Fruit fly (Drosophila melanogaster) whole organism, embryonic: ENCODE measurements around the gene CG13081.
A peak's percentile ranks its signal among the peaks of the same experiment; 100 is the strongest.

ENCODE experiments used
- BEAF-32 ChIP-seq: fragments of 200-800 bp; sonication (Bioruptor generic); optimal IDR thresholded peaks from 3 replicates; lab custom pipeline; 2017; ENCODE audit warnings: missing biosample characterization, missing genetic modification characterization, mild to moderate bottlenecking, moderate library complexity, missing genetic modification reagents
- CG1024 ChIP-seq: fragments of 200-800 bp; sonication (Bioruptor generic); IDR thresholded peaks from 2 replicates; pipeline ENCODE4 v1.3.6; 2022; ENCODE audit warnings: missing biosample characterization, missing genetic modification characterization
- CG11696 ChIP-seq: fragments of 200-800 bp; sonication (Bioruptor generic); IDR thresholded peaks from 2 replicates; pipeline ENCODE4 v1.3.6; 2022; ENCODE audit warnings: missing biosample characterization, missing genetic modification characterization
- CG12155 ChIP-seq: fragments of 200-800 bp; sonication (Bioruptor generic); optimal IDR thresholded peaks from 3 replicates; lab custom pipeline; 2016; ENCODE audit warnings: missing biosample characterization, missing genetic modification characterization
- CG12942 ChIP-seq: fragments of 200-800 bp; sonication (Bioruptor generic); optimal IDR thresholded peaks from 3 replicates; lab custom pipeline; 2016; ENCODE audit warnings: missing biosample characterization, missing genetic modification characterization
- CG14965 ChIP-seq: fragments of 200-800 bp; sonication (Bioruptor generic); optimal IDR thresholded peaks from 2 replicates; lab custom pipeline; 2016; ENCODE audit warnings: missing biosample characterization, missing genetic modification characterization, borderline replicate concordance
- CG1603 ChIP-seq: fragments of 200-800 bp; sonication (Bioruptor generic); optimal IDR thresholded peaks from 2 replicates; lab custom pipeline; 2019; ENCODE audit warnings: missing biosample characterization, mild to moderate bottlenecking, missing genetic modification characterization, moderate library complexity
- CG16779 ChIP-seq: fragments of 200-800 bp; sonication (Bioruptor generic); IDR thresholded peaks from 2 replicates; pipeline ENCODE4 v1.3.6; 2022; ENCODE audit warnings: missing biosample characterization, missing genetic modification characterization
- CG17829 ChIP-seq: fragments of 200-800 bp; optimal IDR thresholded peaks from 2 replicates; lab custom pipeline; 2019; ENCODE audit warnings: missing biosample characterization, mild to moderate bottlenecking, missing genetic modification characterization, moderate library complexity
- CG2129 ChIP-seq: fragments of 200-800 bp; sonication (Bioruptor generic); IDR thresholded peaks from 2 replicates; pipeline ENCODE4 v1.3.6; 2022; ENCODE audit warnings: missing biosample characterization, missing genetic modification characterization; ENCODE audit not compliant: partially characterized antibody
- CG2889 ChIP-seq: fragments of 200-800 bp; sonication (Bioruptor generic); IDR thresholded peaks from 3 replicates; pipeline ENCODE4 v1.3.6; 2022; ENCODE audit warnings: missing biosample characterization, missing genetic modification characterization
- CG30020 ChIP-seq: fragments of 200-800 bp; optimal IDR thresholded peaks from 2 replicates; lab custom pipeline; 2019; ENCODE audit warnings: missing biosample characterization, mild to moderate bottlenecking, missing genetic modification characterization, moderate library complexity
- CG31365 ChIP-seq: fragments of 200-800 bp; sonication (Bioruptor generic); optimal IDR thresholded peaks from 2 replicates; lab custom pipeline; 2018; ENCODE audit warnings: missing biosample characterization, mild to moderate bottlenecking, missing genetic modification characterization
- CG32767 ChIP-seq: fragments of 200-800 bp; sonication (Bioruptor generic); IDR thresholded peaks from 2 replicates; pipeline ENCODE4 v1.3.6; 2022; ENCODE audit warnings: missing biosample characterization, missing genetic modification characterization
- CG3281 ChIP-seq: fragments of 200-800 bp; sonication (Bioruptor generic); optimal IDR thresholded peaks from 3 replicates; lab custom pipeline; 2017; ENCODE audit warnings: missing biosample characterization, mild to moderate bottlenecking, missing genetic modification characterization
- CG4424 ChIP-seq: fragments of 200-800 bp; sonication (Bioruptor generic); optimal IDR thresholded peaks from 3 replicates; lab custom pipeline; 2016; ENCODE audit warnings: missing biosample characterization, missing genetic modification characterization
- CG6683 ChIP-seq: fragments of 200-800 bp; sonication (Bioruptor generic); optimal IDR thresholded peaks from 2 replicates; lab custom pipeline; 2017; ENCODE audit warnings: missing biosample characterization, mild to moderate bottlenecking, missing genetic modification characterization, missing genetic modification reagents
- CG6791 ChIP-seq: fragments of 200-800 bp; sonication (Bioruptor generic); IDR thresholded peaks from 3 replicates; pipeline ENCODE4 v1.3.6; 2022; ENCODE audit warnings: missing biosample characterization, missing genetic modification characterization; ENCODE audit not compliant: partially characterized antibody
- CG7987 ChIP-seq: fragments of 200-800 bp; sonication (Bioruptor generic); optimal IDR thresholded peaks from 2 replicates; lab custom pipeline; 2018; ENCODE audit warnings: missing biosample characterization, mild to moderate bottlenecking, missing genetic modification characterization, moderate library complexity
- CG8290 ChIP-seq, 3 experiments: fragments of 200-800 bp; sonication (Bioruptor generic); optimal IDR thresholded peaks; 2 replicates each; lab custom pipeline; 2016 to 2019; ENCODE audit warnings: missing biosample characterization in 3 of 3, missing genetic modification characterization in 3 of 3, mild to moderate bottlenecking in 2 of 3, moderate library complexity in 1 of 3
- CG8924 ChIP-seq: fragments of 200-800 bp; optimal IDR thresholded peaks from 3 replicates; lab custom pipeline; 2019; ENCODE audit warnings: missing biosample characterization, mild to moderate bottlenecking, missing genetic modification characterization, moderate library complexity
- Dbx ChIP-seq: fragments of 200-800 bp; sonication (Bioruptor generic); IDR thresholded peaks from 3 replicates; pipeline ENCODE4 v1.3.6; 2022; ENCODE audit warnings: missing biosample characterization, missing genetic modification characterization
- Dp ChIP-seq: fragments of 200-800 bp; sonication (Bioruptor generic); optimal IDR thresholded peaks from 2 replicates; lab custom pipeline; 2018; ENCODE audit warnings: missing biosample characterization, mild to moderate bottlenecking, missing genetic modification characterization, moderate library complexity
- Fer3 ChIP-seq: fragments of 200-800 bp; sonication (Bioruptor generic); optimal IDR thresholded peaks from 2 replicates; lab custom pipeline; 2018; ENCODE audit warnings: missing biosample characterization, mild to moderate bottlenecking, missing genetic modification characterization, moderate library complexity
- Gug ChIP-seq: fragments of 200-800 bp; sonication (Bioruptor generic); IDR thresholded peaks from 4 replicates; pipeline ENCODE4 v1.3.6; 2022; ENCODE audit warnings: missing biosample characterization, missing genetic modification characterization
- HmgZ ChIP-seq: fragments of 200-800 bp; sonication (Bioruptor generic); optimal IDR thresholded peaks from 2 replicates; lab custom pipeline; 2018; ENCODE audit warnings: missing biosample characterization, mild to moderate bottlenecking, missing genetic modification characterization
- Hsf ChIP-seq: fragments of 200-800 bp; sonication (Bioruptor generic); optimal IDR thresholded peaks from 3 replicates; lab custom pipeline; 2016; ENCODE audit warnings: missing biosample characterization, missing genetic modification characterization
- Jarid2 ChIP-seq: fragments of 200-800 bp; sonication (Bioruptor generic); optimal IDR thresholded peaks from 3 replicates; lab custom pipeline; 2017; ENCODE audit warnings: mild to moderate bottlenecking, missing biosample characterization, missing genetic modification reagents, missing genetic modification characterization
- NC2β ChIP-seq: fragments of 200-800 bp; sonication (Bioruptor generic); optimal IDR thresholded peaks from 2 replicates; lab custom pipeline; 2016; ENCODE audit warnings: missing biosample characterization, missing genetic modification characterization
- Opbp ChIP-seq: fragments of 200-800 bp; sonication (Bioruptor generic); IDR thresholded peaks from 3 replicates; pipeline ENCODE4 v1.3.6; 2022; ENCODE audit warnings: missing biosample characterization, missing genetic modification characterization; ENCODE audit not compliant: partially characterized antibody
- Pdp1 ChIP-seq, 2 experiments: fragments of 200-800 bp; sonication (Bioruptor generic); optimal IDR thresholded peaks; 3 replicates each; lab custom pipeline; 2016; ENCODE audit warnings: missing biosample characterization in 2 of 2, missing genetic modification characterization in 2 of 2, mild to moderate bottlenecking in 1 of 2, moderate library complexity in 1 of 2
- Spps ChIP-seq: fragments of 200-800 bp; sonication (Bioruptor generic); optimal IDR thresholded peaks from 2 replicates; lab custom pipeline; 2018; ENCODE audit warnings: missing biosample characterization, mild to moderate bottlenecking, missing genetic modification characterization
- Sry-δ ChIP-seq: fragments of 200-800 bp; sonication (Bioruptor generic); optimal IDR thresholded peaks from 2 replicates; lab custom pipeline; 2016; ENCODE audit warnings: missing biosample characterization, missing genetic modification characterization
- ac ChIP-seq: fragments of 200-800 bp; sonication (Bioruptor generic); optimal IDR thresholded peaks from 3 replicates; lab custom pipeline; 2017; ENCODE audit warnings: missing biosample characterization, mild to moderate bottlenecking, missing genetic modification characterization
- aop ChIP-seq: fragments of 200-800 bp; sonication (Bioruptor generic); IDR thresholded peaks from 2 replicates; pipeline ENCODE4 v1.3.6; 2022; ENCODE audit warnings: missing biosample characterization, missing genetic modification characterization
- bsh ChIP-seq, 2 experiments: fragments of 200-800 bp; sonication (Bioruptor generic); optimal IDR thresholded peaks; 2 replicates each; lab custom pipeline; 2017 to 2018; ENCODE audit warnings: mild to moderate bottlenecking in 2 of 2, missing biosample characterization in 2 of 2, missing genetic modification characterization in 2 of 2, moderate library complexity in 1 of 2
- caup ChIP-seq: fragments of 200-800 bp; sonication (Bioruptor generic); optimal IDR thresholded peaks from 3 replicates; lab custom pipeline; 2017; ENCODE audit warnings: missing biosample characterization, mild to moderate bottlenecking, missing genetic modification characterization, moderate library complexity; ENCODE audit not compliant: severe bottlenecking
- dan ChIP-seq: fragments of 200-800 bp; sonication (Bioruptor generic); IDR thresholded peaks from 2 replicates; pipeline ENCODE4 v1.3.6; 2022; ENCODE audit warnings: missing biosample characterization, missing genetic modification characterization
- dm ChIP-seq: fragments of 200-800 bp; sonication (Bioruptor generic); optimal IDR thresholded peaks from 3 replicates; lab custom pipeline; 2016; ENCODE audit warnings: missing biosample characterization, missing genetic modification characterization
- ewg ChIP-seq: fragments of 200-800 bp; sonication (Bioruptor generic); optimal IDR thresholded peaks from 3 replicates; lab custom pipeline; 2017; ENCODE audit warnings: mild to moderate bottlenecking, missing biosample characterization, missing genetic modification reagents, missing genetic modification characterization
- exex ChIP-seq: fragments of 200-800 bp; sonication (Bioruptor generic); optimal IDR thresholded peaks from 4 replicates; lab custom pipeline; 2018; ENCODE audit warnings: missing biosample characterization, mild to moderate bottlenecking, missing genetic modification characterization, moderate library complexity
- inv ChIP-seq: fragments of 200-800 bp; sonication (Bioruptor generic); IDR thresholded peaks from 2 replicates; pipeline ENCODE4 v1.3.6; 2022; ENCODE audit warnings: missing biosample characterization, missing genetic modification characterization; ENCODE audit not compliant: partially characterized antibody
- pan ChIP-seq, 4 experiments: fragments of >200 bp in 3 of 4; fragments of 200-800 bp in 1 of 4; sonication (Bioruptor generic) in 1 of 4; optimal IDR thresholded peaks in 3 of 4; IDR thresholded peaks in 1 of 4; 2 replicates each; pipeline versions ENCODE4 v1.3.6 to Lab custom; 2017 to 2022; ENCODE audit warnings: missing biosample characterization in 2 of 4, missing genetic modification characterization in 2 of 4, mixed read lengths in 1 of 4
- phol ChIP-seq: fragments of 200-800 bp; sonication (Bioruptor generic); optimal IDR thresholded peaks from 3 replicates; lab custom pipeline; 2018; ENCODE audit warnings: missing biosample characterization, mild to moderate bottlenecking, missing genetic modification characterization, moderate library complexity
- pros ChIP-seq: fragments of 200-800 bp; sonication (Bioruptor generic); optimal IDR thresholded peaks from 3 replicates; lab custom pipeline; 2019; ENCODE audit warnings: missing biosample characterization, mild to moderate bottlenecking, missing genetic modification characterization, moderate library complexity
- repo ChIP-seq: fragments of 200-800 bp; sonication (Bioruptor generic); optimal IDR thresholded peaks from 2 replicates; lab custom pipeline; 2016; ENCODE audit warnings: missing biosample characterization, missing genetic modification characterization
- sens ChIP-seq: fragments of 200-800 bp; sonication (Bioruptor generic); peaks from one replicate; lab custom pipeline; 2016; ENCODE audit warnings: missing biosample characterization, missing genetic modification characterization
- sim ChIP-seq: fragments of 200-800 bp; sonication (Bioruptor generic); IDR thresholded peaks from 2 replicates; pipeline ENCODE4 v1.3.6; 2022; ENCODE audit warnings: missing biosample characterization, missing genetic modification characterization
- tup ChIP-seq: fragments of 200-800 bp; sonication (Bioruptor generic); optimal IDR thresholded peaks from 2 replicates; lab custom pipeline; 2016; ENCODE audit warnings: missing biosample characterization, mild to moderate bottlenecking, missing genetic modification characterization, moderate library complexity

Gene CG13081

DNA sequence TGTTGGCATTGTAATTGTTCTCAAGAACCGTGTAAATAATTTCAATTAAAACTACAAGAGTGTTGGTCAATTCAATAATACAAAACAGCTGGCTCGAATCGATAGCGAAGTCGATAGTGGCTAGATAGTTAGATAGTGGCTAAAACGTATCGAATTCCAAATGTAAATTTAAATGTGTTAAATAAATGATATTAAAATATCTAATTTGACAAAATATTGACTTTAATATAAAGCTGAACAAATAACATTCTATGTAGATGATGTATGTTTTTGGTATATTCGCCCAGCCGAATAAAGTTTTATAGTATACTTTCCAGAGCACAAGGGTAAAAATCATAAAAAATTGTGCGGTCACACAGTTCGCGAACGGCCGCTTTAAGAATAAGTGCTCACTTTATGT, 14.1 kb upstream of the CG13081 start, which contains the start of the genes Dpm1 and CG10137 (continued):
- no peak for TF ChIP-seq CG12155 (GFP tag; lab: Kevin White, UChicago)
- TF ChIP-seq CG17829 (tag; lab: Kevin White, UChicago), result peak; percentile 12
- TF ChIP-seq exex, result peak; percentile 39
- no peak for TF ChIP-seq CG11696 (GFP tag; lab: Robert Waterston, UW)
- no peak for TF ChIP-seq pan (optimal IDR thresholded peaks at IDR 0.05; lab: Kevin White, UChicago)
- no peak for TF ChIP-seq pan (GFP tag; optimal IDR thresholded peaks at IDR 0.05 in 1 of 2, IDR thresholded peaks at IDR 0.05 in 1 of 2)
- no peak for TF ChIP-seq dm (GFP tag; lab: Kevin White, UChicago)
- no peak for TF ChIP-seq CG12942 (GFP tag; lab: Kevin White, UChicago)
- TF ChIP-seq ac (GFP tag; lab: Kevin White, UChicago), result no peak
- no peak for TF ChIP-seq CG8290 (GFP tag; optimal IDR thresholded peaks at IDR 0.05; lab: Kevin White, UChicago)
- TF ChIP-seq CG8290 (tag; optimal IDR thresholded peaks at IDR 0.05; lab: Kevin White, UChicago), result peak in 1 of 2 experiments; percentile 4
- no peak for TF ChIP-seq CG4424 (GFP tag; lab: Kevin White, UChicago)
- TF ChIP-seq Hsf (GFP tag; lab: Kevin White, UChicago), result no peak
- peak; percentile 29 for TF ChIP-seq CG30020
- TF ChIP-seq Spps (tag; lab: Kevin White, UChicago), result no peak
- no peak for TF ChIP-seq CG1024 (GFP tag; lab: Robert Waterston, UW)
- TF ChIP-seq CG2889 (GFP tag; lab: Robert Waterston, UW), result no peak
- TF ChIP-seq Opbp (GFP tag; lab: Robert Waterston, UW), result peak; percentile 78
- no peak for TF ChIP-seq dan (GFP tag; lab: Robert Waterston, UW)
- no peak for TF ChIP-seq Gug
- TF ChIP-seq phol, result peak; percentile 36
- no peak for TF ChIP-seq CG32767 (GFP tag; lab: Robert Waterston, UW)
- TF ChIP-seq caup (GFP tag; lab: Kevin White, UChicago), result no peak
- no peak for TF ChIP-seq bsh (GFP tag; optimal IDR thresholded peaks at IDR 0.05; lab: Kevin White, UChicago)
- TF ChIP-seq sim (GFP tag; lab: Robert Waterston, UW), result no peak
- TF ChIP-seq inv (GFP tag; lab: Robert Waterston, UW), result peak; percentile 40; the same call in 1 of the 2 replicates
- TF ChIP-seq CG6683 (GFP tag; lab: Kevin White, UChicago), result no peak
- TF ChIP-seq sens (GFP tag; lab: Kevin White, UChicago), result peak; percentile 48
- no peak for TF ChIP-seq Jarid2 (GFP tag; lab: Kevin White, UChicago)
- no peak for TF ChIP-seq CG3281
- no peak for TF ChIP-seq repo (GFP tag; lab: Kevin White, UChicago)
- peak; percentile 35 for TF ChIP-seq Sry-δ (GFP tag; lab: Kevin White, UChicago)
- no peak for TF ChIP-seq ewg
- TF ChIP-seq CG31365 (tag; lab: Kevin White, UChicago), result no peak
- no peak for TF ChIP-seq NC2β (GFP tag; lab: Kevin White, UChicago)
- TF ChIP-seq CG1603 (tag; lab: Kevin White, UChicago), result peak; percentile 34
- TF ChIP-seq CG14965 (GFP tag; lab: Kevin White, UChicago), result no peak
- TF ChIP-seq CG16779, result no peak
- peak; percentile 64 for TF ChIP-seq CG6791 (GFP tag; lab: Robert Waterston, UW)
- TF ChIP-seq aop, result no peak
- no peak for TF ChIP-seq pros (GFP tag; lab: Kevin White, UChicago)
- peak; percentile 20 for TF ChIP-seq CG8924 (tag; lab: Kevin White, UChicago)
- TF ChIP-seq Fer3 (tag; lab: Kevin White, UChicago), result no peak
- TF ChIP-seq tup (GFP tag; lab: Kevin White, UChicago), result no peak
- TF ChIP-seq Dp, result peak; percentile 55
- TF ChIP-seq BEAF-32, result peak; percentile 82
- TF ChIP-seq CG2129, result peak; percentile 78
- peak; percentile 9 for TF ChIP-seq HmgZ
- no peak for TF ChIP-seq Pdp1 (GFP tag; optimal IDR thresholded peaks at IDR 0.05; lab: Kevin White, UChicago)
- TF ChIP-seq CG7987 (GFP tag; lab: Kevin White, UChicago), result no peak
- TF ChIP-seq Dbx (GFP tag; lab: Robert Waterston, UW), result no peak
